Worm (Caenorhabditis elegans): ENCODE data around the gene aak-2.

- no peak for TF ChIP-seq aha-1 (tag; optimal IDR thresholded peaks at IDR 0.05)
- TF ChIP-seq alr-1 (tag; optimal IDR thresholded peaks at IDR 0.05; ENCODE audit: borderline replicate concordance) = no peak
- TF ChIP-seq ztf-4 (tag; optimal IDR thresholded peaks at IDR 0.05) = no peak
- TF ChIP-seq lsy-2 (tag; optimal IDR thresholded peaks at IDR 0.05) = no peak
- no peak for TF ChIP-seq dpl-1 (GFP tag; optimal IDR thresholded peaks at IDR 0.05)
- no peak for TF ChIP-seq nhr-11 (tag; optimal IDR thresholded peaks at IDR 0.05)
- TF ChIP-seq nhr-20 (tag; optimal IDR thresholded peaks at IDR 0.05) = no peak
- no peak for TF ChIP-seq elt-2 (tag; optimal IDR thresholded peaks at IDR 0.05)
Measured at ce11 chrX:16792700-16793176, 3.1 kb upstream of the aak-2 start, which contains the start of gene got-1.2.
